Worm (Caenorhabditis elegans) whole organism, early embryonic: Measurements from ENCODE around the gene cest-5.1.
"Not testable (repeated sequence)": the region's sequence is repeated elsewhere in the genome, so short reads cannot be mapped to it uniquely, and the experiment has no call there.

Experiments used
- B0310.2 ChIP-seq: sonication (generic microtip); optimal IDR thresholded peaks from 2 replicates; lab custom pipeline; 2016; ENCODE audit warnings: mild to moderate bottlenecking, missing genetic modification characterization, missing compliant biosample characterization
- F13C5.2 ChIP-seq: sonication (generic microtip); optimal IDR thresholded peaks from 2 replicates; lab custom pipeline; 2017; ENCODE audit warnings: mild to moderate bottlenecking, missing genetic modification characterization, inconsistent platforms, missing compliant biosample characterization
- aly-1 ChIP-seq: sonication (generic microtip); optimal IDR thresholded peaks from 2 replicates; lab custom pipeline; 2016; ENCODE audit warnings: missing genetic modification characterization, missing compliant biosample characterization
- ama-1 ChIP-seq: fragments of 150-350 bp; optimal IDR thresholded peaks from 2 replicates; lab custom pipeline; 2014
- ceh-13 ChIP-seq: fragments of 200-800 bp; sonication (Bioruptor generic); optimal IDR thresholded peaks from 2 replicates; lab custom pipeline; 2018; ENCODE audit warnings: mild to moderate bottlenecking, missing genetic modification characterization, missing compliant biosample characterization
- ceh-36 ChIP-seq: sonication (generic microtip); optimal IDR thresholded peaks from 2 replicates; lab custom pipeline; 2016; ENCODE audit warnings: missing genetic modification characterization, inconsistent platforms, missing compliant biosample characterization
- ets-7 ChIP-seq: sonication (generic microtip); optimal IDR thresholded peaks from 2 replicates; lab custom pipeline; 2016; ENCODE audit warnings: missing genotype, missing genetic modification characterization, missing compliant biosample characterization
- flt-1 ChIP-seq: fragments of 200-800 bp; sonication (Bioruptor generic); IDR thresholded peaks from 2 replicates; pipeline ENCODE4 v1.3.6; 2022; ENCODE audit warnings: missing genetic modification characterization, missing compliant biosample characterization
- hmbx-1 ChIP-seq: sonication (generic microtip); optimal IDR thresholded peaks from 2 replicates; lab custom pipeline; 2016; ENCODE audit warnings: mild to moderate bottlenecking, missing genetic modification characterization, missing compliant biosample characterization
- hmg-4 ChIP-seq: fragments of 200-800 bp; sonication (Bioruptor generic); optimal IDR thresholded peaks from 2 replicates; lab custom pipeline; 2018; ENCODE audit warnings: mild to moderate bottlenecking, missing genetic modification characterization, missing compliant biosample characterization
- hnd-1 ChIP-seq: sonication (generic microtip); optimal IDR thresholded peaks from 2 replicates; lab custom pipeline; 2016; ENCODE audit warnings: missing genetic modification characterization, missing compliant biosample characterization
- pes-1 ChIP-seq: fragments of 200-800 bp; sonication (Bioruptor generic); IDR thresholded peaks from 2 replicates; pipeline ENCODE4 v1.3.6; 2022; ENCODE audit warnings: missing genetic modification reagents, missing genetic modification characterization, missing compliant biosample characterization
- scrt-1 ChIP-seq: fragments of 200-800 bp; sonication (Bioruptor generic); IDR thresholded peaks from 2 replicates; pipeline ENCODE4 v1.3.6; 2022; ENCODE audit warnings: missing genetic modification characterization, missing compliant biosample characterization
- sea-1 ChIP-seq: fragments of 200-800 bp; sonication (Bioruptor generic); conservative IDR thresholded peaks from 2 replicates; pipeline ENCODE4 v1.3.6; 2022; ENCODE audit warnings: missing genetic modification characterization, missing compliant biosample characterization
- tbx-11 ChIP-seq: fragments of 200-800 bp; sonication (Bioruptor generic); IDR thresholded peaks from 2 replicates; pipeline ENCODE4 v1.3.6; 2022; ENCODE audit warnings: missing genetic modification characterization, missing compliant biosample characterization
- tbx-37 ChIP-seq: fragments of 200-800 bp; sonication (Bioruptor generic); conservative IDR thresholded peaks from 2 replicates; pipeline ENCODE4 v1.3.6; 2022; ENCODE audit warnings: missing genetic modification reagents, missing genetic modification characterization, missing compliant biosample characterization
- tra-4 ChIP-seq: sonication (generic microtip); optimal IDR thresholded peaks from 2 replicates; lab custom pipeline; 2017; ENCODE audit warnings: missing genetic modification characterization, missing compliant biosample characterization

Gene cest-5.1

DNA sequence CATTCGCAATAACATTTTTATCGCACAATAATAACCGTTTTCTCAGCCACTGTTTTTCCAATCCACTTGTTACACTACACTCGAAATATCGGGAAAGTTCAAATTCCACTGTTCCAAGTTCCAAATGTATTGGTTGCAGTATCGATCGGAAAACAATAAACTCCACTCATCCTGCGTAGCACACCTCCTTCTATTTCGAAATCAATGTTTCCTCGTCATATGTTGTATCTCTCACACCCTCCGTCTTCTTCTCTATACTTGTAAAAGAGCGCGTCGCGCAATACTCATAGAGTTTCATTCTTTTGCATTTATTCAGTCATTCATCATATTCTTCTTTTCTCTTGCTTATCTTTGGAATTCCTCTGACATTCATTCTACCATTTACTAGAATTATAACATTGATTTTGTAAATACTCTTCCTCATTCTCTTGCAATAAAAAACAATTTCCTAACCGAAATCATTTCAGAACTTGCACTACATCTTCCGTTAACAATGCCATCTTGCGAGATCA lies 30.3 kb downstream of the cest-5.1 start, which contains the start of gene sup-36:
Gene sup-36, plus strand, starts transcription at position 462 of the 512 bp plus-strand sequence.
- no peak for TF ChIP-seq tbx-37 (GFP tag; lab: Robert Waterston, UW)
- TF ChIP-seq ets-7 (tag; lab: Kevin White, UChicago): no peak
- TF ChIP-seq hmbx-1 (tag; lab: Kevin White, UChicago): no peak
- TF ChIP-seq B0310.2: no peak
- TF ChIP-seq flt-1 (GFP tag; lab: Robert Waterston, UW): no peak
- no peak for TF ChIP-seq tra-4 (tag; lab: Kevin White, UChicago)
- no peak for TF ChIP-seq ceh-13 (GFP tag; lab: Kevin White, UChicago)
- TF ChIP-seq scrt-1: no peak
- no peak for TF ChIP-seq tbx-11 (GFP tag; lab: Robert Waterston, UW)
- TF ChIP-seq ama-1 (lab: Kevin White, UChicago): no peak
- no peak for TF ChIP-seq sea-1 (GFP tag; lab: Robert Waterston, UW)
- TF ChIP-seq hnd-1: no peak
- no peak for TF ChIP-seq F13C5.2
- no peak for TF ChIP-seq ceh-36
- TF ChIP-seq pes-1 (GFP tag; lab: Robert Waterston, UW): no peak
- TF ChIP-seq aly-1: no peak
- no peak for TF ChIP-seq hmg-4 (GFP tag; lab: Kevin White, UChicago)

- TF ChIP-seq ets-7 (tag; lab: Kevin White, UChicago) (no peak), tbx-11 (GFP tag; lab: Robert Waterston, UW) (no peak), F13C5.2 (no peak), hmbx-1 (tag; lab: Kevin White, UChicago) (no peak), pes-1 (GFP tag; lab: Robert Waterston, UW) (no peak), sea-1 (GFP tag; lab: Robert Waterston, UW) (no peak), ceh-36 (no peak), aly-1 (no peak), tra-4 (tag; lab: Kevin White, UChicago) (no peak), ceh-13 (GFP tag; lab: Kevin White, UChicago) (no peak), ama-1 (lab: Kevin White, UChicago) (no peak), tbx-37 (GFP tag; lab: Robert Waterston, UW) (no peak), B0310.2 (no peak), hmg-4 (GFP tag; lab: Kevin White, UChicago) (no peak), hnd-1 (no peak), scrt-1 (no peak), flt-1 (GFP tag; lab: Robert Waterston, UW) (no peak)
Observed at ce11 chrIV:6599447-6599846, 32.1 kb downstream of the cest-5.1 start, which contains the start of gene F38A5.8. F38A5.8 (plus strand) TSS chrIV:6599747.

DNA sequence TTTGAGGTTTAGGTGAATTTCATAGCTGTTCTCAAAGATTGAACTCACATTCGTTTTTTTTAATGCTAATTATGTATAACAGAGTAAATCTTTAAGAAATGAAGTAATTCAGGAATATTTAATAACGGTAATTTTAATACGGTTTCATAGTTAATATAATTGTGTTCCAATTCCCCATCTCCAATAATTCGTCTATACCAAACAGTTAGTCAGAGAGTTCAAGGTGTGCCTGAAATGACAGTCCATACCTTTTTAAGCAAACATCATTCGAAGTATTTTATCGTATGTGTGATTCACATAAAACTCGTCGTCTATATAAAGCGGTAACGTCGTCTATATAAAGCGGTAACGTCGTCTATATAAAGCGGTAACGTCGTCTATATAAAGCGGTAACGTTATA lies 32.8 kb downstream of the cest-5.1 start, which contains the start of gene nspb-5:
Gene nspb-5, plus strand, starts transcription at position 301 of the 400 bp plus-strand sequence.
- not testable (repeated sequence) for TF ChIP-seq ama-1 (lab: Kevin White, UChicago); ceh-36; pes-1 (GFP tag; lab: Robert Waterston, UW)

- TF ChIP-seq flt-1 (GFP tag; lab: Robert Waterston, UW); scrt-1; ceh-36: not testable (repeated sequence)
Observed at ce11 chrIV:6597918-6598317, 33.6 kb downstream of the cest-5.1 start, which contains the start of gene nspb-4. nspb-4 (plus strand) TSS chrIV:6598218.

DNA sequence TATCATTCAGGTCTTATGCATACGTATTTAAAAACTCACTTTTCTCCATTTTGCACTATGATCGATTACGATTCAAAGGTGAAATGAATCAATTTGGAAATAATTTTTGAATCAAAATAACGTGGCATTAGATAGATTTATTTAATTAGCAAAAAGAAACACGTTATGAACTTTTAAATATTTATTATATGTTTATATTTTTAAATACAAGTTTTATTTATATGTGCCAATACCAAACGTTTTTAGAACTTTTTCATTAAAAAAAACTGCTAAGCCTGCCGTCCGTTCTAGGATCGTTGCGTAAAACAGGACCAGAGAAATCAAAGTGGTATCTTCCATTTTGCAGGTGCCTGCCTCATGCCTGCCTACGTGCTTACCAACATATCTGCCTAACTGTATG lies 34.3 kb downstream of the cest-5.1 start, which contains the start of gene F38A5.6:
Gene F38A5.6, minus strand, starts transcription at position 101 of the 400 bp plus-strand sequence.
- no peak for TF ChIP-seq hmbx-1 (tag; lab: Kevin White, UChicago)
- no peak for TF ChIP-seq hnd-1
- TF ChIP-seq tbx-37 (GFP tag; lab: Robert Waterston, UW): no peak
- no peak for TF ChIP-seq tra-4 (tag; lab: Kevin White, UChicago)
- no peak for TF ChIP-seq sea-1 (GFP tag; lab: Robert Waterston, UW)
- TF ChIP-seq aly-1: no peak
- no peak for TF ChIP-seq F13C5.2
- TF ChIP-seq ama-1 (lab: Kevin White, UChicago): no peak
- TF ChIP-seq scrt-1: no peak
- no peak for TF ChIP-seq tbx-11 (GFP tag; lab: Robert Waterston, UW)
- TF ChIP-seq ceh-13 (GFP tag; lab: Kevin White, UChicago): no peak
- no peak for TF ChIP-seq flt-1 (GFP tag; lab: Robert Waterston, UW)

DNA sequence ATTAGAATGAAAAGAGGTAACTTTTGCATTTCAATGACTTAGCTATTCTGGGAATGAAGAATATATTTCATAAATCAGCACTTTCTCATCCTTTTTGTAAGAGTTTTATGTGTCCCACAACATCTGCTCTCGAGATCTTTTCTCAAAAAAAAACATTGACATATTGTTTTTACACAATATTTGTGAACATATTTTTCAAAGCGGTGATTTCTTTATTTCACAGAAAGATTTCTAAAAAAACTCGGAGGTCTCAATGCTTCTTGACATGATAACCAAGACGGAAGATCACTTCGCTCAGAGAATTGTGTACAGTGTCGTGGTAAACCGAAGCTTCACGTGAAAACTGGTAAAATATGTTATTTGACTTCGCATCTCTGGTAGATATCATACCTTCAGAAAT lies 35.6 kb downstream of the cest-5.1 start, which contains the start of gene F38A5.22:
Gene F38A5.22, minus strand, starts transcription at position 29 of the 400 bp plus-strand sequence.
- no peak for TF ChIP-seq pes-1 (GFP tag; lab: Robert Waterston, UW)
- TF ChIP-seq hnd-1: no peak
- TF ChIP-seq hmg-4 (GFP tag; lab: Kevin White, UChicago): no peak
- no peak for TF ChIP-seq B0310.2
- no peak for TF ChIP-seq tra-4 (tag; lab: Kevin White, UChicago)
- TF ChIP-seq ets-7 (tag; lab: Kevin White, UChicago): no peak
- TF ChIP-seq tbx-37 (GFP tag; lab: Robert Waterston, UW): no peak
- no peak for TF ChIP-seq ama-1 (lab: Kevin White, UChicago)
- no peak for TF ChIP-seq ceh-13 (GFP tag; lab: Kevin White, UChicago)
- no peak for TF ChIP-seq aly-1
- TF ChIP-seq sea-1 (GFP tag; lab: Robert Waterston, UW): no peak
- no peak for TF ChIP-seq hmbx-1 (tag; lab: Kevin White, UChicago)
- no peak for TF ChIP-seq ceh-36
- TF ChIP-seq scrt-1: no peak
- no peak for TF ChIP-seq flt-1 (GFP tag; lab: Robert Waterston, UW)

DNA sequence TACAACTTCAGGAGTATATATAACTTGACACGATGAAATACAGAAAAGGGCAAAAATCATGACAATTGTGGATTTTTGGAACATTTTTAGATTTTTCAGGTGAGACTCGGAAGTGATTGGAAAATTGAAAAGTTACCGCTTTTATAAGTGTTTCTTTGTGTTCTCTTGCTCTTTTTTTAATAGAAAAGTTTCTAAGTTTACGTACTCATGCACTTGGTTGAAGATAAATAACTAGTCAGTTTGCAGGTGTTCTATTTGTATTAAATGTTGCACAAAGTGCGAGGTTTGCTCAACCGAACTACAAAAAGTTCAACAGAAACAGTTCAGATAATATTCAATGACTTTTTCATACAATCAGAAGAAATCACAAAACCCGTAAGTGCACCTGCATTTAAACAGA lies 36.7 kb downstream of the cest-5.1 start, which contains the start of gene nspb-3:
Gene nspb-3, minus strand, starts transcription at position 101 of the 400 bp plus-strand sequence.
- not testable (repeated sequence) for TF ChIP-seq flt-1 (GFP tag; lab: Robert Waterston, UW); tbx-37 (GFP tag; lab: Robert Waterston, UW); B0310.2
